Fruit fly (Drosophila melanogaster): ENCODE results near the gene PIG-P.

PIG-P gene

dm6 chr3R:26041417-26042101, 16.5 kb downstream of the PIG-P start, which contains the start of gene gro (continued):
- TF ChIP-seq dan (GFP tag; IDR thresholded peaks at IDR 0.05) (no peak), CG3995 (GFP tag; optimal IDR thresholded peaks at IDR 0.05) (peak; percentile 31), Oli (tag; optimal IDR thresholded peaks at IDR 0.05) (peak; percentile 30), gce (GFP tag; IDR thresholded peaks at IDR 0.05) (no peak), gcm (GFP tag; optimal IDR thresholded peaks at IDR 0.05) (no peak), Rfx (GFP tag; IDR thresholded peaks at IDR 0.05) (peak; percentile 87), nerfin-2 (GFP tag; IDR thresholded peaks at IDR 0.05; ENCODE audit: partially characterized antibody) (peak; percentile 78), CG9437 (GFP tag; optimal IDR thresholded peaks at IDR 0.05) (peak; percentile 85), CG34422 (GFP tag; IDR thresholded peaks at IDR 0.05) (peak; percentile 83), lbe (GFP tag; optimal IDR thresholded peaks at IDR 0.05) (peak; percentile 49), luna (GFP tag; optimal IDR thresholded peaks at IDR 0.05) (peak; percentile 64), Antp (GFP tag; optimal IDR thresholded peaks at IDR 0.05) (peak; percentile 75), CG33557 (GFP tag; optimal IDR thresholded peaks at IDR 0.05) (peak; percentile 42), gt (GFP tag; IDR thresholded peaks at IDR 0.05) (peak; percentile 47; the same call in 1 of the 2 replicates), ewg (GFP tag; optimal IDR thresholded peaks at IDR 0.05) (peak; percentile 89), CG6272 (GFP tag; IDR thresholded peaks at IDR 0.05) (peak; percentile 69), Nf-YC (tag; optimal IDR thresholded peaks at IDR 0.05) (peak; percentile 31), Asciz (GFP tag; optimal IDR thresholded peaks at IDR 0.05) (peak; percentile 9), CG11696 (GFP tag; IDR thresholded peaks at IDR 0.05) (no peak), E2f1 (GFP tag; IDR thresholded peaks at IDR 0.05) (peak; percentile 68), phol (tag; optimal IDR thresholded peaks at IDR 0.05) (peak; percentile 83), CG42726 (GFP tag; IDR thresholded peaks at IDR 0.05; ENCODE audit: partially characterized antibody) (peak; percentile 60), CG10959 (GFP tag; IDR thresholded peaks at IDR 0.05) (peak; percentile 68), Hmr (GFP tag; optimal IDR thresholded peaks at IDR 0.05) (peak; percentile 82), vnd (GFP tag; IDR thresholded peaks at IDR 0.05; ENCODE audit: partially characterized antibody) (peak; percentile 77), dpn (GFP tag; optimal IDR thresholded peaks at IDR 0.05) (peak; percentile 74 to 83), NC2β (GFP tag; optimal IDR thresholded peaks at IDR 0.05) (peak; percentile 81), CG12104 (GFP tag; optimal IDR thresholded peaks at IDR 0.05) (peak; percentile 71), cato (GFP tag; optimal IDR thresholded peaks at IDR 0.05; ENCODE audit: borderline replicate concordance) (peak; percentile 3), CG10431 (GFP tag; optimal IDR thresholded peaks at IDR 0.05) (no peak), da (GFP tag; optimal IDR thresholded peaks at IDR 0.05) (peak; percentile 55), CG3065 (GFP tag; optimal IDR thresholded peaks at IDR 0.05) (no peak), chif (GFP tag; optimal IDR thresholded peaks at IDR 0.05) (peak; percentile 69 to 72), CG8478 (optimal IDR thresholded peaks at IDR 0.05) (no peak), CG10274 (GFP tag; optimal IDR thresholded peaks at IDR 0.05) (no peak), bsh (GFP tag; optimal IDR thresholded peaks at IDR 0.05) (peak in 1 of 2 experiments; percentile 64), CG2116 (GFP tag; optimal IDR thresholded peaks at IDR 0.05) (peak; percentile 100), CG4820 (GFP tag; optimal IDR thresholded peaks at IDR 0.05) (peak; percentile 47), trh (GFP tag; optimal IDR thresholded peaks at IDR 0.05) (peak; percentile 15), hkb (optimal IDR thresholded peaks at IDR 0.05) (no peak), hkb (GFP tag; IDR thresholded peaks at IDR 0.05) (peak; percentile 75), otp (GFP tag; IDR thresholded peaks at IDR 0.05) (peak; percentile 59; the same call in 1 of the 3 replicates), h (optimal IDR thresholded peaks at IDR 0.05) (no peak), zfh1 (GFP tag; IDR thresholded peaks at IDR 0.05) (peak; percentile 66; the same call in 2 of the 3 replicates), CG34224 (GFP tag; IDR thresholded peaks at IDR 0.05; ENCODE audit: partially characterized antibody) (peak; percentile 80), tx (GFP tag; optimal IDR thresholded peaks at IDR 0.05) (peak; percentile 46), CG12391 (tag; optimal IDR thresholded peaks at IDR 0.05) (peak; percentile 78), gro (GFP tag; optimal IDR thresholded peaks at IDR 0.05) (peak; percentile 95), ara (GFP tag; IDR thresholded peaks at IDR 0.05) (peak; percentile 26; the same call in 1 of the 2 replicates), D19B (GFP tag; optimal IDR thresholded peaks at IDR 0.05) (peak; percentile 37)

All from whole organism, embryonic.